Worm (Caenorhabditis elegans) whole organism, L4/young adult: ENCODE results near the gene flp-26.

Experiments
- W03F9.2 ChIP-seq: fragments of 150-350 bp; optimal IDR thresholded peaks from 2 replicates; lab custom pipeline; 2014; ENCODE audit warnings: missing biosample characterization, missing genetic modification characterization
- dao-5 ChIP-seq: sonication (generic microtip); optimal IDR thresholded peaks from 2 replicates; lab custom pipeline; 2016; ENCODE audit warnings: missing genotype, missing genetic modification characterization, moderate library complexity, missing compliant biosample characterization
- him-1 ChIP-seq: sonication (generic microtip); optimal IDR thresholded peaks from 2 replicates; lab custom pipeline; 2016; ENCODE audit warnings: missing genotype, missing genetic modification reagents, missing genetic modification characterization, missing compliant biosample characterization

DNA sequence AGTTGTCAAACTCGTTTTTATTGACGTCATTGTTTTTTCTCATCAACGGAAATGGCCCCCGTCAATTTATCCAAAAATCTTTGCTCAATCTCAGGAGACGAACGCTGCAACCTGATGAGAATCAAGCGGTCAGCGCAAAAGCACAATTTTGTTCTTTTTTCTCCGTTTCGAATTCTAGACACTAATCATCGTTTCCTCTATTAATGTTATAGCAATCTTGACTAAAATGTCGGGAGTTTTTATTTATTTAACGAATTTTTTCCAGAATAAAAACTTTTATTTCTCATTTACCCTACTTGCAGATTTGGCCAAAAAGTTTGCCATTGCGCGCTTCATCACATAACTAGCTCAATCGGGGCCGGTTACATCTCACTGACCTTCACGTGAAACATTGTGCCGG is 39.6 kb upstream of the flp-26 start, which contains the start of gene F01E11.18:
- TF ChIP-seq him-1, result no peak
- TF ChIP-seq dao-5 (tag; lab: Kevin White, UChicago), result no peak
- TF ChIP-seq W03F9.2, result no peak
